Worm (Caenorhabditis elegans) whole organism, L4 larva: ENCODE data around the gene T24H10.5.

ENCODE experiments used
- D1046.2 ChIP-seq: fragments of 200-800 bp; sonication (Bioruptor generic); IDR thresholded peaks from 2 replicates; pipeline ENCODE4 v1.3.6; 2022; ENCODE audit warnings: missing genetic modification characterization, missing compliant biosample characterization
- F10B5.3 ChIP-seq: sonication (generic microtip); optimal IDR thresholded peaks from 2 replicates; lab custom pipeline; 2016; ENCODE audit warnings: mild to moderate bottlenecking, missing genetic modification characterization, missing compliant biosample characterization
- T20F7.1 ChIP-seq: fragments of 200-800 bp; sonication (Bioruptor generic); optimal IDR thresholded peaks from 2 replicates; lab custom pipeline; 2018; ENCODE audit warnings: mild to moderate bottlenecking, missing genetic modification characterization, missing compliant biosample characterization
- T26A8.4 ChIP-seq: fragments of 200-800 bp; sonication (Bioruptor generic); IDR thresholded peaks from 2 replicates; pipeline ENCODE4 v1.3.6; 2022; ENCODE audit warnings: missing genetic modification characterization, missing compliant biosample characterization
- Y105C5A.15 ChIP-seq: fragments of 200-800 bp; sonication (Bioruptor generic); IDR thresholded peaks from 2 replicates; pipeline ENCODE4 v1.3.6; 2022; ENCODE audit warnings: missing genetic modification characterization, missing compliant biosample characterization
- Y48G9A.11 ChIP-seq: fragments of 200-800 bp; sonication (Bioruptor generic); IDR thresholded peaks from 2 replicates; pipeline ENCODE4 v1.3.6; 2022; ENCODE audit warnings: missing genetic modification reagents, missing genetic modification characterization, missing compliant biosample characterization
- ZK337.2 ChIP-seq: fragments of 200-800 bp; sonication (Bioruptor generic); IDR thresholded peaks from 2 replicates; pipeline ENCODE4 v1.3.6; 2022; ENCODE audit warnings: missing genetic modification reagents, missing genetic modification characterization, missing compliant biosample characterization
- aha-1 ChIP-seq: fragments of 150-350 bp; peaks from one replicate; lab custom pipeline; 2014; ENCODE audit warnings: missing biosample characterization, missing genetic modification characterization
- arid-1 ChIP-seq: fragments of 200-800 bp; sonication (Bioruptor generic); conservative IDR thresholded peaks from 2 replicates; pipeline ENCODE4 v1.3.6; 2022; ENCODE audit warnings: missing genetic modification reagents, missing genetic modification characterization, missing compliant biosample characterization
- ceh-20 ChIP-seq: fragments of 200-800 bp; sonication (Bioruptor generic); IDR thresholded peaks from 2 replicates; pipeline ENCODE4 v1.3.6; 2022; ENCODE audit warnings: missing genetic modification reagents, missing genetic modification characterization, missing compliant biosample characterization
- ceh-28 ChIP-seq: fragments of 150-350 bp; optimal IDR thresholded peaks from 2 replicates; lab custom pipeline; 2014; ENCODE audit warnings: missing biosample characterization, missing genetic modification reagents, missing genetic modification characterization
- cey-2 ChIP-seq: sonication (generic microtip); optimal IDR thresholded peaks from 3 replicates; lab custom pipeline; 2017; ENCODE audit warnings: missing genetic modification characterization, mild to moderate bottlenecking, missing compliant biosample characterization, antibody characterized with exemption, borderline replicate concordance; ENCODE audit not compliant: insufficient read depth
- ctbp-1 ChIP-seq: fragments of 200-800 bp; sonication (Bioruptor generic); IDR thresholded peaks from 2 replicates; pipeline ENCODE4 v1.3.6; 2022; ENCODE audit warnings: missing genetic modification reagents, missing genetic modification characterization, missing compliant biosample characterization
- daf-16 ChIP-seq, 3 experiments: sonication (generic microtip); optimal IDR thresholded peaks; 2 replicates each; lab custom pipeline; 2016 to 2017; ENCODE audit warnings: missing genetic modification characterization in 3 of 3, missing genetic modification reagents in 3 of 3, mild to moderate bottlenecking in 2 of 3, missing compliant biosample characterization in 2 of 3, missing biosample characterization in 1 of 3, moderate library complexity in 1 of 3
- daf-8 ChIP-seq: fragments of 200-800 bp; sonication (Bioruptor generic); IDR thresholded peaks from 2 replicates; pipeline ENCODE4 v1.3.6; 2022; ENCODE audit warnings: missing genetic modification characterization, missing compliant biosample characterization
- dmd-8 ChIP-seq: fragments of 200-800 bp; sonication (Bioruptor generic); IDR thresholded peaks from 2 replicates; pipeline ENCODE4 v1.3.6; 2022; ENCODE audit warnings: missing genetic modification characterization, missing compliant biosample characterization
- dmd-9 ChIP-seq: fragments of 200-800 bp; sonication (Bioruptor generic); IDR thresholded peaks from 2 replicates; pipeline ENCODE4 v1.3.6; 2022; ENCODE audit warnings: missing genetic modification reagents, missing genetic modification characterization, missing compliant biosample characterization
- dve-1 ChIP-seq: sonication (generic microtip); optimal IDR thresholded peaks from 2 replicates; lab custom pipeline; 2017; ENCODE audit warnings: antibody characterized with exemption, mild to moderate bottlenecking, missing genetic modification characterization, missing compliant biosample characterization; ENCODE audit not compliant: insufficient read depth
- hif-1 ChIP-seq, 2 experiments: sonication (generic microtip); optimal IDR thresholded peaks; 2 replicates each; lab custom pipeline; 2016 to 2017; ENCODE audit warnings: missing compliant biosample characterization in 2 of 2, missing genetic modification characterization in 2 of 2, missing genetic modification reagents in 2 of 2, missing genotype in 2 of 2, mild to moderate bottlenecking in 1 of 2
- hlh-11 ChIP-seq: fragments of 200-800 bp; sonication (Bioruptor generic); optimal IDR thresholded peaks from 2 replicates; lab custom pipeline; 2018; ENCODE audit warnings: mild to moderate bottlenecking, missing genetic modification characterization, missing compliant biosample characterization
- hmg-1.1 ChIP-seq: fragments of 200-800 bp; sonication (Bioruptor generic); IDR thresholded peaks from 2 replicates; pipeline ENCODE4 v1.3.6; 2022; ENCODE audit warnings: missing genetic modification reagents, missing genetic modification characterization, missing compliant biosample characterization
- lin-15B ChIP-seq: fragments of 150-350 bp; sonication (generic microtip); optimal IDR thresholded peaks from 3 replicates; lab custom pipeline; 2014; ENCODE audit warnings: missing biosample characterization, missing genetic modification characterization
- lin-29 ChIP-seq: fragments of 200-800 bp; sonication (Bioruptor generic); IDR thresholded peaks from 2 replicates; pipeline ENCODE4 v1.3.6; 2022; ENCODE audit warnings: missing genetic modification reagents, missing genetic modification characterization, missing compliant biosample characterization
- lsy-2 ChIP-seq, 2 experiments: fragments of 150-350 bp in 1 of 2; sonication (generic microtip) in 1 of 2; optimal IDR thresholded peaks; 2 replicates each; lab custom pipeline; 2014 to 2017; ENCODE audit warnings: missing biosample characterization in 2 of 2, missing genetic modification characterization in 2 of 2
- madf-5 ChIP-seq, 2 experiments: fragments of 200-800 bp; sonication (Bioruptor generic); IDR thresholded peaks; 2 replicates each; pipeline ENCODE4 v1.3.6; 2022; ENCODE audit warnings: missing compliant biosample characterization in 2 of 2, missing genetic modification characterization in 2 of 2
- mdl-1 ChIP-seq, 2 experiments: fragments of 150-350 bp in 1 of 2; sonication (generic microtip) in 1 of 2; optimal IDR thresholded peaks; 2 replicates each; lab custom pipeline; 2014 to 2017; ENCODE audit warnings: missing biosample characterization in 2 of 2, missing genetic modification characterization in 2 of 2
- mdt-29 ChIP-seq: fragments of 200-800 bp; sonication (Bioruptor generic); IDR thresholded peaks from 2 replicates; pipeline ENCODE4 v1.3.6; 2022; ENCODE audit warnings: missing genetic modification reagents, missing genetic modification characterization, missing compliant biosample characterization
- mep-1 ChIP-seq: fragments of 150-350 bp; sonication (generic microtip); optimal IDR thresholded peaks from 3 replicates; lab custom pipeline; 2014; ENCODE audit warnings: missing biosample characterization, missing genetic modification characterization
- mxl-2 ChIP-seq: fragments of 200-800 bp; sonication (Bioruptor generic); conservative IDR thresholded peaks from 2 replicates; pipeline ENCODE4 v1.3.6; 2022; ENCODE audit warnings: missing genetic modification reagents, missing genetic modification characterization, missing compliant biosample characterization
- mxl-3 ChIP-seq: fragments of 200-800 bp; sonication (Bioruptor generic); optimal IDR thresholded peaks from 2 replicates; lab custom pipeline; 2018; ENCODE audit warnings: mild to moderate bottlenecking, missing genetic modification characterization, missing compliant biosample characterization
- nhr-102 ChIP-seq: sonication (generic microtip); optimal IDR thresholded peaks from 2 replicates; lab custom pipeline; 2016; ENCODE audit warnings: mild to moderate bottlenecking, missing genetic modification characterization, moderate library complexity, missing compliant biosample characterization
- nhr-11 ChIP-seq: fragments of 150-350 bp; optimal IDR thresholded peaks from 2 replicates; lab custom pipeline; 2014; ENCODE audit warnings: missing biosample characterization, missing genetic modification characterization
- nhr-237 ChIP-seq: sonication (generic microtip); optimal IDR thresholded peaks from 2 replicates; lab custom pipeline; 2017; ENCODE audit warnings: missing biosample characterization, missing genetic modification characterization
- nhr-25 ChIP-seq: sonication (generic microtip); optimal IDR thresholded peaks from 2 replicates; lab custom pipeline; 2017; ENCODE audit warnings: missing genetic modification characterization, mild to moderate bottlenecking, missing compliant biosample characterization, antibody characterized with exemption, moderate library complexity, borderline replicate concordance; ENCODE audit not compliant: insufficient read depth
- nhr-41 ChIP-seq: fragments of 200-800 bp; sonication (Bioruptor generic); IDR thresholded peaks from 2 replicates; pipeline ENCODE4 v1.3.6; 2022; ENCODE audit warnings: missing genetic modification reagents, missing genetic modification characterization, missing compliant biosample characterization
- nhr-48 ChIP-seq: sonication (generic microtip); optimal IDR thresholded peaks from 2 replicates; lab custom pipeline; 2016; ENCODE audit warnings: mild to moderate bottlenecking, missing genetic modification characterization, missing compliant biosample characterization
- nhr-6 ChIP-seq: fragments of 150-350 bp; optimal IDR thresholded peaks from 2 replicates; lab custom pipeline; 2014; ENCODE audit warnings: missing biosample characterization, missing genetic modification characterization
- php-3 ChIP-seq: fragments of 200-800 bp; sonication (Bioruptor generic); IDR thresholded peaks from 2 replicates; pipeline ENCODE4 v1.3.6; 2022; ENCODE audit warnings: missing genetic modification reagents, missing genetic modification characterization, missing compliant biosample characterization
- saeg-2 ChIP-seq: fragments of 200-800 bp; sonication (Bioruptor generic); IDR thresholded peaks from 2 replicates; pipeline ENCODE4 v1.3.6; 2022; ENCODE audit warnings: missing genetic modification reagents, missing genetic modification characterization, missing compliant biosample characterization
- sdz-12 ChIP-seq: fragments of 200-800 bp; sonication (Bioruptor generic); optimal IDR thresholded peaks from 2 replicates; lab custom pipeline; 2018; ENCODE audit warnings: mild to moderate bottlenecking, missing genetic modification characterization, missing compliant biosample characterization
- snpc-1.2 ChIP-seq: fragments of 200-800 bp; sonication (Bioruptor generic); IDR thresholded peaks from 2 replicates; pipeline ENCODE4 v1.3.6; 2022; ENCODE audit warnings: missing genetic modification reagents, missing genetic modification characterization, missing compliant biosample characterization
- unc-130 ChIP-seq: sonication (generic microtip); optimal IDR thresholded peaks from 2 replicates; lab custom pipeline; 2016; ENCODE audit warnings: missing genetic modification reagents, missing genetic modification characterization, missing compliant biosample characterization
- unc-39 ChIP-seq: sonication (generic microtip); optimal IDR thresholded peaks from 2 replicates; lab custom pipeline; 2017; ENCODE audit warnings: missing biosample characterization, missing genetic modification characterization
- unc-62 ChIP-seq, 3 experiments: fragments of 150-350 bp in 1 of 3; sonication (generic microtip); optimal IDR thresholded peaks in 2 of 3; peaks in 1 of 3; 1 replicate in 1 of 3; 2 replicates in 2 of 3; lab custom pipeline; 2014 to 2017; ENCODE audit warnings: missing biosample characterization in 3 of 3, missing genetic modification characterization in 3 of 3, missing genetic modification reagents in 3 of 3, missing genotype in 1 of 3
- vab-7 ChIP-seq: fragments of 200-800 bp; sonication (Bioruptor generic); IDR thresholded peaks from 2 replicates; pipeline ENCODE4 v1.3.6; 2022; ENCODE audit warnings: missing genetic modification reagents, missing genetic modification characterization, missing compliant biosample characterization
- zfp-3 ChIP-seq: fragments of 200-800 bp; sonication (Bioruptor generic); conservative IDR thresholded peaks from 2 replicates; pipeline ENCODE4 v1.3.6; 2022; ENCODE audit warnings: missing genetic modification reagents, missing genetic modification characterization, missing compliant biosample characterization
- zip-11 ChIP-seq: fragments of 200-800 bp; sonication (Bioruptor generic); IDR thresholded peaks from 2 replicates; pipeline ENCODE4 v1.3.6; 2022; ENCODE audit warnings: missing genetic modification characterization, missing compliant biosample characterization
- ztf-7 ChIP-seq: fragments of 150-350 bp; optimal IDR thresholded peaks from 2 replicates; lab custom pipeline; 2014; ENCODE audit warnings: missing biosample characterization, missing genetic modification characterization

Gene T24H10.5

ce11 chrII:9057035-9057668 lies 43.7 kb upstream of the T24H10.5 start, which contains the start of gene rpl-32:
Gene rpl-32 (minus strand): TSS chrII:9057085.
- TF ChIP-seq php-3 (no peak), mdt-29 (no peak), daf-16 (GFP tag; optimal IDR thresholded peaks at IDR 0.05; lab: Kevin White, UChicago) (no peak), daf-16 (tag; optimal IDR thresholded peaks at IDR 0.05; lab: Kevin White, UChicago) (peak; percentile 17), nhr-237 (tag; lab: Kevin White, UChicago) (no peak), madf-5 (GFP tag; IDR thresholded peaks at IDR 0.05; lab: Robert Waterston, UW) (no peak), sdz-12 (GFP tag; lab: Kevin White, UChicago) (no peak), mep-1 (tag; lab: Kevin White, UChicago) (peak; percentile 84), nhr-25 (tag; lab: Kevin White, UChicago) (peak; percentile 33), cey-2 (tag; lab: Kevin White, UChicago) (no peak), nhr-48 (no peak), hmg-1.1 (GFP tag; lab: Robert Waterston, UW) (peak; percentile 51), nhr-41 (GFP tag; lab: Robert Waterston, UW) (no peak), hlh-11 (peak; percentile 76), nhr-102 (tag; lab: Kevin White, UChicago) (peak; percentile 25), mxl-3 (GFP tag; lab: Kevin White, UChicago) (no peak), D1046.2 (no peak), ceh-28 (no peak), Y105C5A.15 (GFP tag; lab: Robert Waterston, UW) (0 out of 2 replicates have a peak, but pooled peaks have one; percentile 6), daf-8 (no peak), zip-11 (GFP tag; lab: Robert Waterston, UW) (no peak), ctbp-1 (no peak), Y48G9A.11 (GFP tag; lab: Robert Waterston, UW) (no peak), dve-1 (tag; lab: Kevin White, UChicago) (peak; percentile 86), arid-1 (GFP tag; lab: Robert Waterston, UW) (no peak), lin-29 (no peak), unc-62 (GFP tag; optimal IDR thresholded peaks at IDR 0.05 in 1 of 2; lab: Kevin White, UChicago) (no peak), unc-62 (tag; optimal IDR thresholded peaks at IDR 0.05; lab: Kevin White, UChicago) (no peak), mdl-1 (tag; optimal IDR thresholded peaks at IDR 0.05; lab: Kevin White, UChicago) (no peak), T26A8.4 (no peak), dmd-9 (GFP tag; lab: Robert Waterston, UW) (no peak), mxl-2 (no peak), unc-130 (GFP tag; lab: Kevin White, UChicago) (peak; percentile 66), saeg-2 (GFP tag; lab: Robert Waterston, UW) (no peak), snpc-1.2 (GFP tag; lab: Robert Waterston, UW) (no peak), zfp-3 (no peak), aha-1 (peak; percentile 78), nhr-6 (tag; lab: Kevin White, UChicago) (peak; percentile 81), unc-39 (tag; lab: Kevin White, UChicago) (no peak), ztf-7 (tag; lab: Kevin White, UChicago) (no peak), vab-7 (no peak; the same call in 1 of the 2 replicates), T20F7.1 (GFP tag; lab: Kevin White, UChicago) (peak; percentile 82), lsy-2 (tag; optimal IDR thresholded peaks at IDR 0.05; lab: Kevin White, UChicago) (peak; percentile 6 to 90), nhr-11 (tag; lab: Kevin White, UChicago) (peak; percentile 81), dmd-8 (GFP tag; lab: Robert Waterston, UW) (no peak), hif-1 (tag; optimal IDR thresholded peaks at IDR 0.05; lab: Kevin White, UChicago) (peak in 1 of 2 experiments; percentile 70), lin-15B (tag; lab: Kevin White, UChicago) (peak; percentile 32), ceh-20 (GFP tag; lab: Robert Waterston, UW) (no peak), F10B5.3 (tag; lab: Kevin White, UChicago) (no peak), ZK337.2 (GFP tag; lab: Robert Waterston, UW) (no peak)
